Fruit fly (Drosophila melanogaster) whole organism, pupa: ENCODE data around the gene CG34242.
A peak's percentile ranks its signal among the peaks of the same experiment; 100 is the strongest.

ENCODE experiments used
- CG10348 ChIP-seq: fragments of 200-800 bp; sonication (Bioruptor generic); IDR thresholded peaks from 2 replicates; pipeline ENCODE4 v1.3.6; 2022; ENCODE audit warnings: missing biosample characterization, missing genetic modification characterization
- CG12605 ChIP-seq: fragments of 200-800 bp; sonication (Bioruptor generic); IDR thresholded peaks from 2 replicates; pipeline ENCODE4 v1.3.6; 2022; ENCODE audit warnings: missing biosample characterization, missing genetic modification characterization
- CG13204 ChIP-seq: fragments of 200-800 bp; sonication (Bioruptor generic); optimal IDR thresholded peaks from 2 replicates; lab custom pipeline; 2018; ENCODE audit warnings: missing biosample characterization, mild to moderate bottlenecking, missing genetic modification characterization, moderate library complexity
- CG14655 ChIP-seq: fragments of 200-800 bp; sonication (Bioruptor generic); optimal IDR thresholded peaks from 3 replicates; lab custom pipeline; 2017; ENCODE audit warnings: mild to moderate bottlenecking, missing biosample characterization, missing genetic modification reagents, missing genetic modification characterization
- CG15710 ChIP-seq: fragments of 200-800 bp; sonication (Bioruptor generic); optimal IDR thresholded peaks from 2 replicates; lab custom pipeline; 2018; ENCODE audit warnings: missing biosample characterization, mild to moderate bottlenecking, missing genetic modification characterization, moderate library complexity
- CG17806 ChIP-seq: fragments of 200-800 bp; sonication (Bioruptor generic); optimal IDR thresholded peaks from 2 replicates; lab custom pipeline; 2018; ENCODE audit warnings: missing biosample characterization, mild to moderate bottlenecking, missing genetic modification characterization, moderate library complexity
- CG32121 ChIP-seq: fragments of 200-800 bp; sonication (Bioruptor generic); IDR thresholded peaks from 2 replicates; pipeline ENCODE4 v1.3.6; 2022; ENCODE audit warnings: missing biosample characterization, missing genetic modification characterization
- CG34367 ChIP-seq: fragments of 200-800 bp; sonication (Bioruptor generic); optimal IDR thresholded peaks from 2 replicates; lab custom pipeline; 2018; ENCODE audit warnings: missing biosample characterization, mild to moderate bottlenecking, missing genetic modification characterization
- CG4496 ChIP-seq: fragments of 200-800 bp; sonication (Bioruptor generic); IDR thresholded peaks from 3 replicates; pipeline ENCODE4 v1.3.6; 2022; ENCODE audit warnings: missing biosample characterization, missing genetic modification characterization
- CG8159 ChIP-seq: fragments of 200-800 bp; sonication (Bioruptor generic); optimal IDR thresholded peaks from 3 replicates; lab custom pipeline; 2018; ENCODE audit warnings: missing biosample characterization, mild to moderate bottlenecking, missing genetic modification characterization, moderate library complexity
- CG8301 ChIP-seq: fragments of 200-800 bp; sonication (Bioruptor generic); optimal IDR thresholded peaks from 2 replicates; lab custom pipeline; 2018; ENCODE audit warnings: missing biosample characterization, mild to moderate bottlenecking, missing genetic modification characterization
- CG9948 ChIP-seq: fragments of 200-800 bp; sonication (Bioruptor generic); optimal IDR thresholded peaks from 2 replicates; lab custom pipeline; 2018; ENCODE audit warnings: missing biosample characterization, mild to moderate bottlenecking, missing genetic modification characterization, moderate library complexity
- D1 ChIP-seq: fragments of 200-800 bp; sonication (Bioruptor generic); optimal IDR thresholded peaks from 2 replicates; lab custom pipeline; 2018; ENCODE audit warnings: missing biosample characterization, mild to moderate bottlenecking, missing genetic modification characterization, moderate library complexity
- EcR ChIP-seq: fragments of 200-800 bp; sonication (Bioruptor generic); optimal IDR thresholded peaks from 3 replicates; lab custom pipeline; 2019; ENCODE audit warnings: missing biosample characterization, missing genetic modification characterization, mild to moderate bottlenecking, moderate library complexity, missing genetic modification reagents
- Ets98B ChIP-seq: fragments of 200-800 bp; sonication (Bioruptor generic); IDR thresholded peaks from 2 replicates; pipeline ENCODE4 v1.3.6; 2022; ENCODE audit warnings: missing biosample characterization, missing genetic modification characterization
- Pif1A ChIP-seq: fragments of 200-800 bp; sonication (Bioruptor generic); optimal IDR thresholded peaks from 3 replicates; lab custom pipeline; 2016; ENCODE audit warnings: missing biosample characterization, missing genetic modification characterization
- Pif1B ChIP-seq: fragments of 200-800 bp; sonication (Bioruptor generic); optimal IDR thresholded peaks from 3 replicates; lab custom pipeline; 2016; ENCODE audit warnings: missing biosample characterization, missing genetic modification characterization
- Snoo ChIP-seq: fragments of 200-800 bp; sonication (Bioruptor generic); optimal IDR thresholded peaks from 3 replicates; lab custom pipeline; 2017; ENCODE audit warnings: missing biosample characterization, mild to moderate bottlenecking, missing genetic modification characterization, inconsistent platforms
- fd96Ca ChIP-seq: fragments of 200-800 bp; sonication (Bioruptor generic); IDR thresholded peaks from 3 replicates; pipeline ENCODE4 v1.3.6; 2022; ENCODE audit warnings: missing biosample characterization, missing genetic modification characterization
- gl ChIP-seq: fragments of 200-800 bp; sonication (Bioruptor generic); optimal IDR thresholded peaks from 2 replicates; lab custom pipeline; 2018; ENCODE audit warnings: missing biosample characterization, mild to moderate bottlenecking, missing genetic modification characterization
- rn ChIP-seq: fragments of 200-800 bp; sonication (Bioruptor generic); IDR thresholded peaks from 2 replicates; pipeline ENCODE4 v1.3.6; 2022; ENCODE audit warnings: missing biosample characterization, missing genetic modification characterization

The CG34242 gene

dm6 chr3L:12533392-12534070, at the start of gene CG34242, which contains the start of gene Tsf2:
Gene CG34242, plus strand, starts transcription at chr3L:12533996.
Gene Tsf2, minus strand, starts transcription at chr3L:12533724.
- TF ChIP-seq CG14655 (GFP tag; lab: Kevin White, UChicago) (no peak), CG9948 (peak; percentile 88), EcR (GFP tag; lab: Kevin White, UChicago) (no peak), Pif1A (GFP tag; lab: Kevin White, UChicago) (peak; percentile 64), CG10348 (GFP tag; lab: Robert Waterston, UW) (peak; percentile 91), fd96Ca (GFP tag; lab: Robert Waterston, UW) (no peak; the same call in 2 of the 3 replicates), CG32121 (GFP tag; lab: Robert Waterston, UW) (peak; percentile 95), D1 (tag; lab: Kevin White, UChicago) (peak; percentile 32), CG34367 (tag; lab: Kevin White, UChicago) (peak; percentile 10), CG4496 (GFP tag; lab: Robert Waterston, UW) (peak; percentile 95), CG8159 (tag; lab: Kevin White, UChicago) (peak; percentile 92), gl (tag; lab: Kevin White, UChicago) (peak; percentile 49), rn (peak; percentile 71), Snoo (peak; percentile 74), CG8301 (tag; lab: Kevin White, UChicago) (peak; percentile 87), CG15710 (peak; percentile 72), CG13204 (GFP tag; lab: Kevin White, UChicago) (no peak), Pif1B (GFP tag; lab: Kevin White, UChicago) (peak; percentile 66), CG17806 (peak; percentile 84), CG12605 (peak; percentile 97), Ets98B (GFP tag; lab: Robert Waterston, UW) (peak; percentile 88)

DNA sequence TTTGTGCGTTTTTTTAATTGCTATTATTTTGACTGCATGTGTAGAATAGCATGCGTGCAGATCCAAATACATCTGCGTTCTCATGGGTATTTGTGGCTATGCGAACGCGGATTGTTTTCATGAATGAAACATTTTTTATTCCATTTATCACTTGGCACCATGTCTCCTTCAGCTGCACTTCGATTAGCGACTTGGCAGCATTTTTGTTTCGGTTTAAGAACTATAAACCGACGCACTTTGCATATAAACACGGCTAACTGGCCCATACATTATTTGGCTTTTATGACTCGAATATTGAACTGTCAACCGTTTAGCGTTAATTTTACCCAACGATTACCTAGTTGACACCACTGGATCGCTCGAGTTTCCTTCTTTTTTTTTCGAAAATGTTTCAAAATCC, 49.3 kb upstream of the CG34242 start:
- no peak for TF ChIP-seq CG8301 (tag; lab: Kevin White, UChicago)
- no peak for TF ChIP-seq rn
- TF ChIP-seq Ets98B (GFP tag; lab: Robert Waterston, UW), result no peak
- no peak for TF ChIP-seq CG9948
- no peak for TF ChIP-seq Pif1B (GFP tag; lab: Kevin White, UChicago)
- 0 out of 3 replicates have a peak, but pooled peaks have one; percentile 38 for TF ChIP-seq CG4496 (GFP tag; lab: Robert Waterston, UW)
- no peak for TF ChIP-seq CG13204 (GFP tag; lab: Kevin White, UChicago)
- TF ChIP-seq CG14655 (GFP tag; lab: Kevin White, UChicago), result no peak
- TF ChIP-seq CG12605, result no peak
- TF ChIP-seq Pif1A (GFP tag; lab: Kevin White, UChicago), result no peak
- TF ChIP-seq gl (tag; lab: Kevin White, UChicago), result no peak
- TF ChIP-seq EcR (GFP tag; lab: Kevin White, UChicago), result no peak
- TF ChIP-seq fd96Ca (GFP tag; lab: Robert Waterston, UW), result no peak
- TF ChIP-seq Snoo, result no peak
- peak; percentile 16; the same call in 1 of the 2 replicates for TF ChIP-seq CG32121 (GFP tag; lab: Robert Waterston, UW)
- TF ChIP-seq, all 21 proteins: peak for 2

DNA sequence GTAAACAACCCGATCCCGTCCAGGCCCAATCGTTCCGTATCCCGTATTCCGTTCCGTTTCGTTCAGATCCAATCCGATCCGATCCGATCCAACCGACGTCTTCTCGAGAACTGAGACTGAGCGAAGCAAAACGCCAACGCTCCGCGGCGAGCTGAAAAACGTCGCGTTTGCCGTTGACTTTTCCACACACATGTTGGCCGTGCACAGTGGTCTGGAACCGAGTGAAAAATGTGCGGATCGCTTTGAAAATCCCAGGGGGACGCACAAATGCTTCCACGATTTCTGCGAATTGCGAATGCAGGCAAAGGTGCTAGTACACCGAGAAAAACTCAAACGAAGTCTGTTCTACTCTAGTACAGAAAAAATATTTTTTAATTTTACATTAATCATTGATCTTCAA, 48.8 kb upstream of the CG34242 start, which contains the start of gene CG10663:
CG10663 (minus strand) TSS at position 88 of the 400 bp plus-strand sequence.
- TF ChIP-seq Snoo, result no peak
- TF ChIP-seq D1 (tag; lab: Kevin White, UChicago), result no peak
- no peak for TF ChIP-seq CG8159 (tag; lab: Kevin White, UChicago)
- TF ChIP-seq Ets98B (GFP tag; lab: Robert Waterston, UW), result peak; percentile 51
- TF ChIP-seq CG8301 (tag; lab: Kevin White, UChicago), result peak; percentile 21
- peak; percentile 77 for TF ChIP-seq CG4496 (GFP tag; lab: Robert Waterston, UW)
- TF ChIP-seq Pif1B (GFP tag; lab: Kevin White, UChicago), result no peak
- peak; percentile 22 for TF ChIP-seq CG14655 (GFP tag; lab: Kevin White, UChicago)
- no peak for TF ChIP-seq CG12605
- no peak for TF ChIP-seq Pif1A (GFP tag; lab: Kevin White, UChicago)
- TF ChIP-seq CG17806, result no peak
- TF ChIP-seq CG13204 (GFP tag; lab: Kevin White, UChicago), result peak; percentile 22
- peak; percentile 20 for TF ChIP-seq EcR (GFP tag; lab: Kevin White, UChicago)
- TF ChIP-seq CG10348 (GFP tag; lab: Robert Waterston, UW), result no peak
- no peak; the same call in 2 of the 3 replicates for TF ChIP-seq fd96Ca (GFP tag; lab: Robert Waterston, UW)

dm6 chr3L:12486175-12486574, 47.6 kb upstream of the CG34242 start:
- TF ChIP-seq CG15710, result no peak
- no peak for TF ChIP-seq CG8301 (tag; lab: Kevin White, UChicago)
- TF ChIP-seq CG34367 (tag; lab: Kevin White, UChicago), result no peak
- TF ChIP-seq Pif1B (GFP tag; lab: Kevin White, UChicago), result no peak
- no peak for TF ChIP-seq CG10348 (GFP tag; lab: Robert Waterston, UW)
- TF ChIP-seq CG14655 (GFP tag; lab: Kevin White, UChicago), result no peak
- TF ChIP-seq gl (tag; lab: Kevin White, UChicago), result no peak
- TF ChIP-seq CG17806, result no peak
- no peak for TF ChIP-seq fd96Ca (GFP tag; lab: Robert Waterston, UW)
- no peak for TF ChIP-seq CG12605
- no peak for TF ChIP-seq CG9948
- no peak for TF ChIP-seq D1 (tag; lab: Kevin White, UChicago)
- TF ChIP-seq Pif1A (GFP tag; lab: Kevin White, UChicago), result no peak
- no peak for TF ChIP-seq CG8159 (tag; lab: Kevin White, UChicago)
- no peak for TF ChIP-seq EcR (GFP tag; lab: Kevin White, UChicago)
- TF ChIP-seq Snoo, result no peak
- TF ChIP-seq CG4496 (GFP tag; lab: Robert Waterston, UW), result no peak
- TF ChIP-seq Ets98B (GFP tag; lab: Robert Waterston, UW), result no peak

DNA sequence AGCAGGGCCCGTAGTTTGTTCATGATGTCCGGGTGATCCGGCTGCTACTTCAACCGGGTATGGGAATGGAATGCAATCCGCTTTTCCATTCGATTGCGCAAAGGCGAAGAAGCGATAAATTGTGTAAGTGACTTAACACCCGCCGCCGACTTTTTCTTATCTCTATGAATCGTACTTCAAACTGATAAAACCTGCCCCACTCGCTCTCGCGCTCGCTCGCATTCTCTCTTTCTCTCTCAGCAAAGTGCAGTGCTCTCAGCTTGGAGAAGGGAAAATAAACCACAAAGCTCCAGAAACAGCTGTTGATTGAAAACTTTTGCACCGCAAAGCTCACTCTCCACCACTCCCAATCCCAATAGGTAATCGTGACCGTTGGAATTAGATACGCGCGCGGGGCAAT, 43.8 kb upstream of the CG34242 start:
- TF ChIP-seq fd96Ca (GFP tag; lab: Robert Waterston, UW), result peak; percentile 44; the same call in 1 of the 3 replicates
- peak; percentile 53; the same call in 1 of the 2 replicates for TF ChIP-seq Ets98B (GFP tag; lab: Robert Waterston, UW)
- peak; percentile 87 for TF ChIP-seq EcR (GFP tag; lab: Kevin White, UChicago)
- peak; percentile 52 for TF ChIP-seq Pif1B (GFP tag; lab: Kevin White, UChicago)
- TF ChIP-seq gl (tag; lab: Kevin White, UChicago), result peak; percentile 25
- no peak for TF ChIP-seq rn
- TF ChIP-seq CG8301 (tag; lab: Kevin White, UChicago), result no peak
- TF ChIP-seq CG4496 (GFP tag; lab: Robert Waterston, UW), result no peak
- TF ChIP-seq CG34367 (tag; lab: Kevin White, UChicago), result no peak
- TF ChIP-seq CG12605, result peak; percentile 46
- 0 out of 2 replicates have a peak, but pooled peaks have one; percentile 20 for TF ChIP-seq CG32121 (GFP tag; lab: Robert Waterston, UW)
